Worm (Caenorhabditis elegans): Measurements from ENCODE around the gene ttr-40.

DNA sequence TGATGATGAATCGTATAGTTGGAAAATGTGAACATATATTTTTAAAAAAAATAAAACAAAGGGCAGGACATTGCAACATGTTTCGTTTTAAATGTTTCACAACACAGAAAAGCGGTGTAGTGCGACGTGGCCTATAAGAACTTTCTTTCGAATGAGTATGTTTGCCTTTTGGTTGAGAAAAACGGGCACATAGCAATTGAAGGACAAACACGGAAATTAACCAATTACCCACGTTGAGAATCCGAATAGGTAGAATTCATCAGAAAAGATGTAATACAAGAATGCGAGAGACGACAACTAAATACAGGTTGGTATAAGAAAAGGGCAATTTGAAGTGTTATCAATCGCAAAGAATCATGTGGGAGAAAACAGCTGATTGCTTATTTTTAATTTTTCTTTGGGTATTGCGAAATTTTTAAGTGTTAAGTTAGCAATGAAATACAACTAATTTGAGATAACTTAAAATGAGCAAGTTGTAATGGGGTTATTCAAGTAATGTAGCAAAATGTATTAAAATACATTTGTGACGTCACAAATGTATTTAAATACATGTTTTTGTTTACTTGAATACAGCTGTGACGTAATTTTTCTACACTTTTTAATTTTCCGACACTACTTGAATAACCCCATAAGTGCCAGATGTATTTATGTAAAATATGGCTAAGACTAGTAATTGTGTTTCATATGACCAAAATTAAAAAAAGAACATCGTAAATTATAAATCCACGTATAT lies 21.8 kb downstream of the ttr-40 start, which contains the start of gene acl-14:
- TF ChIP-seq mdl-1 (tag; optimal IDR thresholded peaks at IDR 0.05) = no peak
- TF ChIP-seq unc-39 (tag; optimal IDR thresholded peaks at IDR 0.05) = no peak
- no peak for TF ChIP-seq nhr-76 (tag; optimal IDR thresholded peaks at IDR 0.05)
- TF ChIP-seq tbx-2 (tag; optimal IDR thresholded peaks at IDR 0.05) = no peak

Data from whole organism, L3 larva.